Fruit fly (Drosophila melanogaster): ENCODE data around the gene CG13014.

Gene CG13014

dm6 chrX:16587668-16588046, at the start of gene CG13014:
Gene CG13014 (plus strand): TSS chrX:16587873.
- no peak for TF ChIP-seq CG15710 (tag; optimal IDR thresholded peaks at IDR 0.05)
- no peak for TF ChIP-seq Ets98B (GFP tag; IDR thresholded peaks at IDR 0.05)
- no peak for TF ChIP-seq Pif1A (GFP tag; optimal IDR thresholded peaks at IDR 0.05)
- TF ChIP-seq CG10348 (GFP tag; IDR thresholded peaks at IDR 0.05), result no peak

dm6 chrX:16540802-16541346, 46.8 kb upstream of the CG13014 start, which contains the start of gene CG9903:
Gene CG9903 (minus strand): TSS chrX:16540852.
- TF ChIP-seq CG4496 (GFP tag; IDR thresholded peaks at IDR 0.05), result no peak
- no peak for TF ChIP-seq Ets98B (GFP tag; IDR thresholded peaks at IDR 0.05)
- TF ChIP-seq CG10348 (GFP tag; IDR thresholded peaks at IDR 0.05), result no peak
- TF ChIP-seq gl (tag; optimal IDR thresholded peaks at IDR 0.05), result no peak
- TF ChIP-seq CG8301 (tag; optimal IDR thresholded peaks at IDR 0.05), result no peak
- no peak for TF ChIP-seq CG12605 (GFP tag; IDR thresholded peaks at IDR 0.05)
- no peak for TF ChIP-seq CG8159 (tag; optimal IDR thresholded peaks at IDR 0.05)
- no peak for TF ChIP-seq Pif1B (GFP tag; optimal IDR thresholded peaks at IDR 0.05)
- TF ChIP-seq CG9948 (tag; optimal IDR thresholded peaks at IDR 0.05), result no peak
- no peak for TF ChIP-seq CG32121 (GFP tag; IDR thresholded peaks at IDR 0.05)
- TF ChIP-seq EcR (GFP tag; optimal IDR thresholded peaks at IDR 0.05), result no peak
- TF ChIP-seq CG15710 (tag; optimal IDR thresholded peaks at IDR 0.05), result no peak
- TF ChIP-seq CG13204 (GFP tag; optimal IDR thresholded peaks at IDR 0.05), result no peak
- TF ChIP-seq D1 (tag; optimal IDR thresholded peaks at IDR 0.05), result no peak
- no peak for TF ChIP-seq Pif1A (GFP tag; optimal IDR thresholded peaks at IDR 0.05)
- no peak for TF ChIP-seq CG14655 (GFP tag; optimal IDR thresholded peaks at IDR 0.05)
- TF ChIP-seq CG34367 (tag; optimal IDR thresholded peaks at IDR 0.05), result no peak
- TF ChIP-seq CG17806 (tag; optimal IDR thresholded peaks at IDR 0.05), result no peak

dm6 chrX:16547390-16547789, 40.3 kb upstream of the CG13014 start, which contains the start of gene CG9902:
Gene CG9902 (minus strand): TSS chrX:16547520.
- no peak for TF ChIP-seq CG32121 (GFP tag; IDR thresholded peaks at IDR 0.05)
- no peak for TF ChIP-seq Pif1A (GFP tag; optimal IDR thresholded peaks at IDR 0.05)
- no peak for TF ChIP-seq rn (GFP tag; IDR thresholded peaks at IDR 0.05)
- no peak for TF ChIP-seq CG9948 (tag; optimal IDR thresholded peaks at IDR 0.05)
- TF ChIP-seq CG17806 (tag; optimal IDR thresholded peaks at IDR 0.05), result no peak

dm6 chrX:16552567-16552966, 35.1 kb upstream of the CG13014 start:
- peak; percentile 75 for TF ChIP-seq CG17806 (tag; optimal IDR thresholded peaks at IDR 0.05)
- TF ChIP-seq CG15710 (tag; optimal IDR thresholded peaks at IDR 0.05), result peak; percentile 73
- TF ChIP-seq CG14655 (GFP tag; optimal IDR thresholded peaks at IDR 0.05), result no peak
- TF ChIP-seq CG12605 (GFP tag; IDR thresholded peaks at IDR 0.05), result peak; percentile 73
- TF ChIP-seq gl (tag; optimal IDR thresholded peaks at IDR 0.05), result peak; percentile 41
- TF ChIP-seq CG8159 (tag; optimal IDR thresholded peaks at IDR 0.05), result peak; percentile 80
- TF ChIP-seq rn (GFP tag; IDR thresholded peaks at IDR 0.05), result 0 out of 2 replicates have a peak, but pooled peaks have one; percentile 60
- peak; percentile 84 for TF ChIP-seq Snoo (tag; optimal IDR thresholded peaks at IDR 0.05)
- peak; percentile 81 for TF ChIP-seq CG8301 (tag; optimal IDR thresholded peaks at IDR 0.05)
- TF ChIP-seq fd96Ca (GFP tag; IDR thresholded peaks at IDR 0.05), result no peak; the same call in 2 of the 3 replicates
- no peak for TF ChIP-seq Pif1A (GFP tag; optimal IDR thresholded peaks at IDR 0.05)
- peak; percentile 75 for TF ChIP-seq D1 (tag; optimal IDR thresholded peaks at IDR 0.05)
- TF ChIP-seq CG32121 (GFP tag; IDR thresholded peaks at IDR 0.05), result peak; percentile 87
- no peak for TF ChIP-seq CG10348 (GFP tag; IDR thresholded peaks at IDR 0.05)
- TF ChIP-seq CG34367 (tag; optimal IDR thresholded peaks at IDR 0.05), result peak; percentile 71
- TF ChIP-seq Pif1B (GFP tag; optimal IDR thresholded peaks at IDR 0.05), result peak; percentile 85
- TF ChIP-seq CG4496 (GFP tag; IDR thresholded peaks at IDR 0.05), result peak; percentile 87
- TF ChIP-seq CG9948 (tag; optimal IDR thresholded peaks at IDR 0.05), result peak; percentile 76

dm6 chrX:16552968-16553417, 34.7 kb upstream of the CG13014 start:
- no peak for TF ChIP-seq CG14655 (GFP tag; optimal IDR thresholded peaks at IDR 0.05)
- no peak for TF ChIP-seq Pif1A (GFP tag; optimal IDR thresholded peaks at IDR 0.05)
- 0 out of 2 replicates have a peak, but pooled peaks have one; percentile 4 for TF ChIP-seq Ets98B (GFP tag; IDR thresholded peaks at IDR 0.05)
- no peak for TF ChIP-seq CG34367 (tag; optimal IDR thresholded peaks at IDR 0.05)
- peak; percentile 17 for TF ChIP-seq CG13204 (GFP tag; optimal IDR thresholded peaks at IDR 0.05)
- TF ChIP-seq CG10348 (GFP tag; IDR thresholded peaks at IDR 0.05), result 0 out of 2 replicates have a peak, but pooled peaks have one; percentile 20
- TF ChIP-seq rn (GFP tag; IDR thresholded peaks at IDR 0.05), result no peak
- no peak for TF ChIP-seq CG12605 (GFP tag; IDR thresholded peaks at IDR 0.05)
- TF ChIP-seq Snoo (tag; optimal IDR thresholded peaks at IDR 0.05), result no peak
- TF ChIP-seq CG8301 (tag; optimal IDR thresholded peaks at IDR 0.05), result no peak
- no peak for TF ChIP-seq Pif1B (GFP tag; optimal IDR thresholded peaks at IDR 0.05)
- TF ChIP-seq CG4496 (GFP tag; IDR thresholded peaks at IDR 0.05), result no peak
- TF ChIP-seq CG8159 (tag; optimal IDR thresholded peaks at IDR 0.05), result no peak
- TF ChIP-seq EcR (GFP tag; optimal IDR thresholded peaks at IDR 0.05), result peak; percentile 99
- TF ChIP-seq CG15710 (tag; optimal IDR thresholded peaks at IDR 0.05), result no peak
- no peak for TF ChIP-seq CG9948 (tag; optimal IDR thresholded peaks at IDR 0.05)
- TF ChIP-seq CG17806 (tag; optimal IDR thresholded peaks at IDR 0.05), result no peak
- no peak for TF ChIP-seq CG32121 (GFP tag; IDR thresholded peaks at IDR 0.05)
- TF ChIP-seq D1 (tag; optimal IDR thresholded peaks at IDR 0.05), result no peak
- no peak for TF ChIP-seq fd96Ca (GFP tag; IDR thresholded peaks at IDR 0.05)
- TF ChIP-seq gl (tag; optimal IDR thresholded peaks at IDR 0.05), result no peak

dm6 chrX:16553542-16554182, 34.0 kb upstream of the CG13014 start, which contains the start of gene Arp2:
Gene Arp2 (minus strand): TSS chrX:16553968.
- TF ChIP-seq CG8159 (tag; optimal IDR thresholded peaks at IDR 0.05), result no peak
- TF ChIP-seq CG32121 (GFP tag; IDR thresholded peaks at IDR 0.05), result no peak
- no peak for TF ChIP-seq Pif1A (GFP tag; optimal IDR thresholded peaks at IDR 0.05)
- no peak for TF ChIP-seq fd96Ca (GFP tag; IDR thresholded peaks at IDR 0.05)
- TF ChIP-seq CG17806 (tag; optimal IDR thresholded peaks at IDR 0.05), result no peak
- TF ChIP-seq EcR (GFP tag; optimal IDR thresholded peaks at IDR 0.05), result no peak
- no peak for TF ChIP-seq Ets98B (GFP tag; IDR thresholded peaks at IDR 0.05)
- no peak for TF ChIP-seq Pif1B (GFP tag; optimal IDR thresholded peaks at IDR 0.05)
- no peak for TF ChIP-seq CG13204 (GFP tag; optimal IDR thresholded peaks at IDR 0.05)
- no peak for TF ChIP-seq CG34367 (tag; optimal IDR thresholded peaks at IDR 0.05)
- TF ChIP-seq gl (tag; optimal IDR thresholded peaks at IDR 0.05), result no peak
- no peak for TF ChIP-seq rn (GFP tag; IDR thresholded peaks at IDR 0.05)
- no peak for TF ChIP-seq CG8301 (tag; optimal IDR thresholded peaks at IDR 0.05)
- no peak for TF ChIP-seq CG10348 (GFP tag; IDR thresholded peaks at IDR 0.05)
- TF ChIP-seq CG9948 (tag; optimal IDR thresholded peaks at IDR 0.05), result no peak
